Fruit fly (Drosophila melanogaster) whole organism, embryonic: ENCODE results near the gene CG5863.

Experiments
- Asciz ChIP-seq: fragments of 200-800 bp; sonication (Bioruptor generic); optimal IDR thresholded peaks from 2 replicates; lab custom pipeline; 2017; ENCODE audit warnings: missing biosample characterization, mild to moderate bottlenecking, missing genetic modification characterization, missing genetic modification reagents
- CG10274 ChIP-seq: fragments of 200-800 bp; sonication (Bioruptor generic); optimal IDR thresholded peaks from 3 replicates; lab custom pipeline; 2017; ENCODE audit warnings: missing biosample characterization, mild to moderate bottlenecking, missing genetic modification characterization
- CG10543 ChIP-seq: fragments of 200-800 bp; sonication (Bioruptor generic); optimal IDR thresholded peaks from 3 replicates; lab custom pipeline; 2017; ENCODE audit warnings: missing biosample characterization, mild to moderate bottlenecking, missing genetic modification characterization, moderate library complexity
- CG10979 ChIP-seq: fragments of 200-800 bp; sonication (Bioruptor generic); optimal IDR thresholded peaks from 2 replicates; lab custom pipeline; 2018; ENCODE audit warnings: missing biosample characterization, mild to moderate bottlenecking, missing genetic modification characterization, moderate library complexity
- CG14710 ChIP-seq: fragments of 200-800 bp; sonication (Bioruptor generic); optimal IDR thresholded peaks from 3 replicates; lab custom pipeline; 2019; ENCODE audit warnings: missing biosample characterization, mild to moderate bottlenecking, missing genetic modification characterization, moderate library complexity
- CG15601 ChIP-seq: fragments of 200-800 bp; sonication (Bioruptor generic); optimal IDR thresholded peaks from 3 replicates; lab custom pipeline; 2019; ENCODE audit warnings: missing biosample characterization, mild to moderate bottlenecking, missing genetic modification characterization, moderate library complexity
- CG17186 ChIP-seq: fragments of 200-800 bp; sonication (Bioruptor generic); optimal IDR thresholded peaks from 3 replicates; lab custom pipeline; 2017; ENCODE audit warnings: missing biosample characterization, missing genetic modification reagents, missing genetic modification characterization
- CG18011 ChIP-seq: fragments of 200-800 bp; sonication (Bioruptor generic); optimal IDR thresholded peaks from 2 replicates; lab custom pipeline; 2017; ENCODE audit warnings: missing biosample characterization, missing genetic modification characterization, mild to moderate bottlenecking, moderate library complexity, missing genotype
- CG2678 ChIP-seq: fragments of 200-800 bp; sonication (Bioruptor generic); optimal IDR thresholded peaks from 3 replicates; lab custom pipeline; 2019; ENCODE audit warnings: missing biosample characterization, mild to moderate bottlenecking, missing genetic modification characterization, moderate library complexity
- CG2712 ChIP-seq: fragments of 200-800 bp; optimal IDR thresholded peaks from 3 replicates; lab custom pipeline; 2019; ENCODE audit warnings: missing biosample characterization, mild to moderate bottlenecking, missing genetic modification characterization, moderate library complexity
- CG30403 ChIP-seq: fragments of 200-800 bp; sonication (Bioruptor generic); optimal IDR thresholded peaks from 3 replicates; lab custom pipeline; 2016; ENCODE audit warnings: missing biosample characterization, missing genetic modification characterization
- CG31441 ChIP-seq: fragments of 200-800 bp; sonication (Bioruptor generic); IDR thresholded peaks from 2 replicates; pipeline ENCODE4 v1.3.6; 2022; ENCODE audit warnings: missing biosample characterization, missing genetic modification characterization
- CG33557 ChIP-seq: fragments of 200-800 bp; sonication (Bioruptor generic); optimal IDR thresholded peaks from 2 replicates; lab custom pipeline; 2019; ENCODE audit warnings: missing biosample characterization, mild to moderate bottlenecking, missing genetic modification characterization, moderate library complexity
- CG34224 ChIP-seq: fragments of 200-800 bp; sonication (Bioruptor generic); IDR thresholded peaks from 3 replicates; pipeline ENCODE4 v1.3.6; 2022; ENCODE audit warnings: missing biosample characterization, missing genetic modification characterization; ENCODE audit not compliant: partially characterized antibody
- CG4328 ChIP-seq: fragments of 200-800 bp; sonication (Bioruptor generic); optimal IDR thresholded peaks from 3 replicates; lab custom pipeline; 2017; ENCODE audit warnings: missing biosample characterization, missing genetic modification reagents, missing genetic modification characterization
- CG4424 ChIP-seq: fragments of 200-800 bp; sonication (Bioruptor generic); optimal IDR thresholded peaks from 3 replicates; lab custom pipeline; 2016; ENCODE audit warnings: missing biosample characterization, missing genetic modification characterization
- CG4730 ChIP-seq: fragments of 200-800 bp; sonication (Bioruptor generic); IDR thresholded peaks from 2 replicates; pipeline ENCODE4 v1.3.6; 2022; ENCODE audit warnings: missing biosample characterization, missing genetic modification characterization
- CG9215 ChIP-seq: fragments of 200-800 bp; sonication (Bioruptor generic); IDR thresholded peaks from 2 replicates; pipeline ENCODE4 v1.3.6; 2022; ENCODE audit warnings: missing biosample characterization, missing genetic modification characterization
- CG9817 ChIP-seq: fragments of 200-800 bp; sonication (Bioruptor generic); optimal IDR thresholded peaks from 2 replicates; lab custom pipeline; 2018; ENCODE audit warnings: missing biosample characterization, mild to moderate bottlenecking, missing genetic modification characterization, moderate library complexity
- Chrac-16 ChIP-seq: fragments of 200-800 bp; sonication (Bioruptor generic); optimal IDR thresholded peaks from 3 replicates; lab custom pipeline; 2016; ENCODE audit warnings: missing biosample characterization, missing genetic modification characterization
- CoRest ChIP-seq: fragments of 200-800 bp; sonication (Bioruptor generic); optimal IDR thresholded peaks from 3 replicates; lab custom pipeline; 2018; ENCODE audit warnings: missing biosample characterization, mild to moderate bottlenecking, missing genetic modification characterization, moderate library complexity
- D19A ChIP-seq: fragments of 200-800 bp; optimal IDR thresholded peaks from 3 replicates; lab custom pipeline; 2019; ENCODE audit warnings: missing biosample characterization, mild to moderate bottlenecking, missing genetic modification characterization, moderate library complexity
- Hmr ChIP-seq: fragments of 200-800 bp; sonication (Bioruptor generic); optimal IDR thresholded peaks from 3 replicates; lab custom pipeline; 2017; ENCODE audit warnings: mild to moderate bottlenecking, missing biosample characterization, missing genetic modification reagents, missing genetic modification characterization
- Hr51 ChIP-seq, 2 experiments: fragments of 200-800 bp; sonication (Bioruptor generic); optimal IDR thresholded peaks; 2 replicates in 1 of 2; 3 replicates in 1 of 2; lab custom pipeline; 2016 to 2018; ENCODE audit warnings: missing biosample characterization in 2 of 2, missing genetic modification characterization in 2 of 2, mild to moderate bottlenecking in 1 of 2, moderate library complexity in 1 of 2
- MBD-R2 ChIP-seq: fragments of 200-800 bp; sonication (Bioruptor generic); IDR thresholded peaks from 2 replicates; pipeline ENCODE4 v1.3.6; 2022; ENCODE audit warnings: missing biosample characterization, missing genetic modification characterization
- Med ChIP-seq: fragments of 200-800 bp; sonication (Bioruptor generic); peaks from one replicate; lab custom pipeline; 2016; ENCODE audit warnings: missing biosample characterization, missing genetic modification characterization, mild to moderate bottlenecking, inconsistent platforms, moderate library complexity
- Oli ChIP-seq: fragments of 200-800 bp; sonication (Bioruptor generic); optimal IDR thresholded peaks from 2 replicates; lab custom pipeline; 2018; ENCODE audit warnings: missing biosample characterization, mild to moderate bottlenecking, missing genetic modification characterization, moderate library complexity
- Ptx1 ChIP-seq: fragments of 200-800 bp; sonication (Bioruptor generic); IDR thresholded peaks from 2 replicates; pipeline ENCODE4 v1.3.6; 2022; ENCODE audit warnings: missing biosample characterization, missing genetic modification characterization
- Sox100B ChIP-seq: fragments of 200-800 bp; sonication (Bioruptor generic); optimal IDR thresholded peaks from 3 replicates; lab custom pipeline; 2018; ENCODE audit warnings: missing biosample characterization, mild to moderate bottlenecking, missing genetic modification characterization
- Sox102F ChIP-seq: fragments of 200-800 bp; sonication (Bioruptor generic); optimal IDR thresholded peaks from 2 replicates; lab custom pipeline; 2018; ENCODE audit warnings: missing biosample characterization, mild to moderate bottlenecking, missing genetic modification characterization, moderate library complexity
- ac ChIP-seq: fragments of 200-800 bp; sonication (Bioruptor generic); optimal IDR thresholded peaks from 3 replicates; lab custom pipeline; 2017; ENCODE audit warnings: missing biosample characterization, mild to moderate bottlenecking, missing genetic modification characterization
- bab2 ChIP-seq: fragments of 200-800 bp; sonication (Bioruptor generic); optimal IDR thresholded peaks from 2 replicates; lab custom pipeline; 2016; ENCODE audit warnings: missing biosample characterization, missing genetic modification characterization
- cad ChIP-seq: fragments of >200 bp; optimal IDR thresholded peaks from 2 replicates; lab custom pipeline; 2017; ENCODE audit warnings: missing biosample characterization, missing genetic modification characterization
- cwo ChIP-seq: fragments of 200-800 bp; sonication (Bioruptor generic); optimal IDR thresholded peaks from 3 replicates; lab custom pipeline; 2017; ENCODE audit warnings: missing biosample characterization, missing genetic modification characterization, mild to moderate bottlenecking, moderate library complexity, missing genetic modification reagents
- dmrt99B ChIP-seq: fragments of 200-800 bp; sonication (Bioruptor generic); optimal IDR thresholded peaks from 2 replicates; lab custom pipeline; 2018; ENCODE audit warnings: missing biosample characterization, mild to moderate bottlenecking, missing genetic modification characterization, moderate library complexity
- gfzf ChIP-seq: fragments of 200-800 bp; sonication (Bioruptor generic); optimal IDR thresholded peaks from 2 replicates; lab custom pipeline; 2016; ENCODE audit warnings: missing biosample characterization, mild to moderate bottlenecking, missing genetic modification characterization, moderate library complexity
- ind ChIP-seq: fragments of 200-800 bp; sonication (Bioruptor generic); optimal IDR thresholded peaks from 3 replicates; lab custom pipeline; 2016; ENCODE audit warnings: missing biosample characterization, missing genetic modification characterization
- insv ChIP-seq, 2 experiments: fragments of 200-800 bp; sonication (Bioruptor generic); optimal IDR thresholded peaks; 3 replicates each; lab custom pipeline; 2016 to 2018; ENCODE audit warnings: missing biosample characterization in 2 of 2, missing genetic modification characterization in 2 of 2
- kni ChIP-seq: fragments of 200-800 bp; sonication (Bioruptor generic); optimal IDR thresholded peaks from 3 replicates; lab custom pipeline; 2017; ENCODE audit warnings: mild to moderate bottlenecking, missing biosample characterization, missing genetic modification reagents, missing genetic modification characterization
- org-1 ChIP-seq: fragments of 200-800 bp; sonication (Bioruptor generic); optimal IDR thresholded peaks from 2 replicates; lab custom pipeline; 2017; ENCODE audit warnings: missing biosample characterization, missing genetic modification characterization
- prd ChIP-seq, 3 experiments: fragments of >200 bp in 2 of 3; fragments of 200-800 bp in 1 of 3; sonication (Bioruptor generic) in 1 of 3; optimal IDR thresholded peaks in 2 of 3; IDR thresholded peaks in 1 of 3; 2 replicates in 2 of 3; 3 replicates in 1 of 3; pipeline versions ENCODE4 v1.3.6 to Lab custom; 2017 to 2022; ENCODE audit warnings: missing biosample characterization in 1 of 3, missing genetic modification characterization in 1 of 3
- row ChIP-seq: fragments of 200-800 bp; sonication (Bioruptor generic); IDR thresholded peaks from 3 replicates; pipeline ENCODE4 v1.3.6; 2022; ENCODE audit warnings: missing biosample characterization, missing genetic modification characterization
- sens ChIP-seq: fragments of 200-800 bp; sonication (Bioruptor generic); peaks from one replicate; lab custom pipeline; 2016; ENCODE audit warnings: missing biosample characterization, missing genetic modification characterization
- toy ChIP-seq: fragments of 200-800 bp; sonication (Bioruptor generic); IDR thresholded peaks from 2 replicates; pipeline ENCODE4 v1.3.6; 2022; ENCODE audit warnings: missing biosample characterization, missing genetic modification characterization
- twi ChIP-seq: fragments of 200-800 bp; optimal IDR thresholded peaks from 2 replicates; lab custom pipeline; 2019; ENCODE audit warnings: missing biosample characterization, mild to moderate bottlenecking, missing genetic modification characterization, moderate library complexity
- tx ChIP-seq: fragments of 200-800 bp; sonication (Bioruptor generic); optimal IDR thresholded peaks from 2 replicates; lab custom pipeline; 2016; ENCODE audit warnings: missing biosample characterization, missing genetic modification characterization
- zfh1 ChIP-seq: fragments of 200-800 bp; sonication (Bioruptor generic); IDR thresholded peaks from 3 replicates; pipeline ENCODE4 v1.3.6; 2022; ENCODE audit warnings: missing biosample characterization, missing genetic modification characterization

CG5863 gene

DNA sequence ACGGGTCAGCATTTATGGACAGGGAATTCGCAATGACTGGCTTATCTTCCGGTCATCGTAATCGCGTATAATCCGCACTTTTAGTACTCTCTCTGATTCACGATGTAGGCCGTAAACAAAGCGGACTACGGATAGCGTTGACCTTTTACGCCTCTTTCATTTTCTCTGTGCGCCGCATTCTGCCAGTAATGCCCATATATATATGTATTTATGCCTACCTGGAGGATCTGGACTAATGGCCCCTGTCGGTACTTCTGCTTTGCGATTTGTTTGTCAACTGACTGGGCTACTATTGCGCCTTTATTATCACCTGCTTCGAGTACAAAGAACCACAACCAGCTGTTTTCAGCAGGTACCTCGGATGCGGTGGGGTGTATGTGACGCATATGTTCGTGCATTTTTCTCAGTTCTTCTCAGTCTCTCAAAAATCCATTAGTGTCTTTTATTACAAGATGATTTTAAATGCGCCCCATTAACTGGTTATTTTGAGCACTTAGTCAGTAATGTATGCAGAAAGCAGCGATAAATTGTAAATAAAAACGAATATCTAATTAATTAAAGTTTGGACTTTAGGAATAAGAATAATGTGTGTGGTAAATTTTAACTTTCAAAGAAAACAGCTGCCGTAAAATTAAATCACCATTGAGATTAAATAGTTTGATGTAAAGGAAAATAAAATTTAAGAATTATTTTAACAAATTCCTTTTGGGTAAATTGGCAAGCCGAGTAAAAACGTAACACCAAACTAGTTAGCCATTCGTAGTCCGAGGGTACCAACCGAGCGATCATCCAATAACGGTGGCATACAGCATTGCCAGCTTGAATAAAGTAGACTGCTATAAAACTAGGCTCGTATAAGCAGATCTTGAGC lies 16.4 kb upstream of the CG5863 start, which contains the start of gene CREG:
Gene CREG, minus strand, starts transcription at position 323 of the 871 bp plus-strand sequence.
- TF ChIP-seq Chrac-16 (GFP tag; lab: Kevin White, UChicago) (peak; percentile 3), org-1 (GFP tag; lab: Kevin White, UChicago) (peak; percentile 6), CG14710 (peak; percentile 40), CoRest (tag; lab: Kevin White, UChicago) (peak; percentile 45), prd (optimal IDR thresholded peaks at IDR 0.05; lab: Kevin White, UChicago) (no peak), prd (GFP tag; IDR thresholded peaks at IDR 0.05; lab: Robert Waterston, UW) (no peak), CG10274 (GFP tag; lab: Kevin White, UChicago) (peak; percentile 1), Ptx1 (0 out of 2 replicates have a peak, but pooled peaks have one; percentile 31), CG2678 (tag; lab: Kevin White, UChicago) (peak; percentile 54), CG9817 (tag; lab: Kevin White, UChicago) (no peak), ind (peak; percentile 6), cwo (GFP tag; lab: Kevin White, UChicago) (no peak), Sox102F (GFP tag; lab: Kevin White, UChicago) (peak; percentile 24), CG30403 (peak; percentile 49), Med (GFP tag; lab: Kevin White, UChicago) (peak; percentile 71), bab2 (GFP tag; lab: Kevin White, UChicago) (no peak), Asciz (GFP tag; lab: Kevin White, UChicago) (no peak), CG15601 (tag; lab: Kevin White, UChicago) (no peak), toy (no peak), CG9215 (peak; percentile 91), kni (GFP tag; lab: Kevin White, UChicago) (peak; percentile 6), CG4730 (GFP tag; lab: Robert Waterston, UW) (no peak), CG10543 (GFP tag; lab: Kevin White, UChicago) (peak; percentile 17), twi (peak; percentile 52), tx (GFP tag; lab: Kevin White, UChicago) (no peak), CG2712 (tag; lab: Kevin White, UChicago) (peak; percentile 11), Hr51 (GFP tag; optimal IDR thresholded peaks at IDR 0.05; lab: Kevin White, UChicago) (peak in 1 of 2 experiments; percentile 15), zfh1 (GFP tag; lab: Robert Waterston, UW) (0 out of 3 replicates have a peak, but pooled peaks have one; percentile 38), CG33557 (GFP tag; lab: Kevin White, UChicago) (peak; percentile 9), insv (GFP tag; optimal IDR thresholded peaks at IDR 0.05; lab: Kevin White, UChicago) (no peak), CG34224 (GFP tag; lab: Robert Waterston, UW) (no peak), CG18011 (GFP tag; lab: Kevin White, UChicago) (peak; percentile 92), CG4424 (peak; percentile 11), cad (peak; percentile 74), D19A (tag; lab: Kevin White, UChicago) (peak; percentile 21), CG31441 (GFP tag; lab: Robert Waterston, UW) (peak; percentile 36; the same call in 1 of the 2 replicates), MBD-R2 (GFP tag; lab: Robert Waterston, UW) (peak; percentile 32; the same call in 1 of the 2 replicates), row (peak; percentile 79), gfzf (GFP tag; lab: Kevin White, UChicago) (no peak), Hmr (GFP tag; lab: Kevin White, UChicago) (peak; percentile 5), ac (GFP tag; lab: Kevin White, UChicago) (peak; percentile 40), Sox100B (peak; percentile 52), dmrt99B (peak; percentile 18), CG10979 (tag; lab: Kevin White, UChicago) (peak; percentile 24), CG4328 (GFP tag; lab: Kevin White, UChicago) (no peak), Oli (tag; lab: Kevin White, UChicago) (peak; percentile 16), CG17186 (no peak), sens (GFP tag; lab: Kevin White, UChicago) (peak; percentile 80)
